Fruit fly (Drosophila melanogaster) whole organism, embryonic: ENCODE measurements around the gene HemK1.
A peak's percentile ranks its signal among the peaks of the same experiment; 100 is the strongest.

Experiments
- BtbVII ChIP-seq: fragments of 200-800 bp; sonication (Bioruptor generic); optimal IDR thresholded peaks from 3 replicates; lab custom pipeline; 2017; ENCODE audit warnings: missing biosample characterization, mild to moderate bottlenecking, missing genetic modification characterization
- CG10147 ChIP-seq: fragments of 200-800 bp; sonication (Bioruptor generic); optimal IDR thresholded peaks from 2 replicates; lab custom pipeline; 2019; ENCODE audit warnings: missing biosample characterization, mild to moderate bottlenecking, missing genetic modification characterization, moderate library complexity
- CG10366 ChIP-seq: fragments of 200-800 bp; sonication (Bioruptor generic); IDR thresholded peaks from 2 replicates; pipeline ENCODE4 v1.3.6; 2022; ENCODE audit warnings: missing biosample characterization, missing genetic modification characterization
- CG12219 ChIP-seq: fragments of 200-800 bp; sonication (Bioruptor generic); optimal IDR thresholded peaks from 3 replicates; lab custom pipeline; 2018; ENCODE audit warnings: missing biosample characterization, mild to moderate bottlenecking, missing genetic modification characterization
- CG12391 ChIP-seq: fragments of 200-800 bp; sonication (Bioruptor generic); optimal IDR thresholded peaks from 3 replicates; lab custom pipeline; 2018; ENCODE audit warnings: missing biosample characterization, mild to moderate bottlenecking, missing genetic modification characterization, moderate library complexity
- CG14667 ChIP-seq: fragments of 200-800 bp; sonication (Bioruptor generic); IDR thresholded peaks from 2 replicates; pipeline ENCODE4 v1.3.6; 2022; ENCODE audit warnings: missing biosample characterization, missing genetic modification characterization
- CG14710 ChIP-seq: fragments of 200-800 bp; sonication (Bioruptor generic); optimal IDR thresholded peaks from 3 replicates; lab custom pipeline; 2019; ENCODE audit warnings: missing biosample characterization, mild to moderate bottlenecking, missing genetic modification characterization, moderate library complexity
- CG14965 ChIP-seq: fragments of 200-800 bp; sonication (Bioruptor generic); optimal IDR thresholded peaks from 2 replicates; lab custom pipeline; 2016; ENCODE audit warnings: missing biosample characterization, missing genetic modification characterization, borderline replicate concordance
- CG15073 ChIP-seq: fragments of 200-800 bp; sonication (Bioruptor generic); optimal IDR thresholded peaks from 2 replicates; lab custom pipeline; 2016; ENCODE audit warnings: missing biosample characterization, missing genetic modification characterization
- CG15269 ChIP-seq: fragments of 200-800 bp; sonication (Bioruptor generic); optimal IDR thresholded peaks from 2 replicates; lab custom pipeline; 2018; ENCODE audit warnings: missing biosample characterization, mild to moderate bottlenecking, missing genetic modification characterization, moderate library complexity
- CG15601 ChIP-seq: fragments of 200-800 bp; sonication (Bioruptor generic); optimal IDR thresholded peaks from 3 replicates; lab custom pipeline; 2019; ENCODE audit warnings: missing biosample characterization, mild to moderate bottlenecking, missing genetic modification characterization, moderate library complexity
- CG1602 ChIP-seq: fragments of 200-800 bp; sonication (Bioruptor generic); optimal IDR thresholded peaks from 3 replicates; lab custom pipeline; 2016; ENCODE audit warnings: missing biosample characterization, missing genetic modification characterization
- CG17912 ChIP-seq: fragments of 200-800 bp; sonication (Bioruptor generic); optimal IDR thresholded peaks from 2 replicates; lab custom pipeline; 2018; ENCODE audit warnings: missing biosample characterization, mild to moderate bottlenecking, missing genetic modification characterization
- CG18011 ChIP-seq: fragments of 200-800 bp; sonication (Bioruptor generic); optimal IDR thresholded peaks from 2 replicates; lab custom pipeline; 2017; ENCODE audit warnings: missing biosample characterization, missing genetic modification characterization, mild to moderate bottlenecking, moderate library complexity, missing genotype
- CG33213 ChIP-seq: fragments of 200-800 bp; sonication (Bioruptor generic); optimal IDR thresholded peaks from 3 replicates; lab custom pipeline; 2016; ENCODE audit warnings: missing biosample characterization, missing genetic modification characterization
- CG3407 ChIP-seq: fragments of 200-800 bp; sonication (Bioruptor generic); optimal IDR thresholded peaks from 2 replicates; lab custom pipeline; 2018; ENCODE audit warnings: missing biosample characterization, mild to moderate bottlenecking, missing genetic modification characterization
- CG6254 ChIP-seq: fragments of 200-800 bp; sonication (Bioruptor generic); optimal IDR thresholded peaks from 3 replicates; lab custom pipeline; 2017; ENCODE audit warnings: mild to moderate bottlenecking, missing biosample characterization, missing genetic modification reagents, missing genetic modification characterization
- CG7271 ChIP-seq: fragments of 200-800 bp; sonication (Bioruptor generic); optimal IDR thresholded peaks from 2 replicates; lab custom pipeline; 2018; ENCODE audit warnings: missing biosample characterization, mild to moderate bottlenecking, missing genetic modification characterization, moderate library complexity
- CG7357 ChIP-seq: fragments of 200-800 bp; sonication (Bioruptor generic); IDR thresholded peaks from 3 replicates; pipeline ENCODE4 v1.3.6; 2022; ENCODE audit warnings: missing biosample characterization, missing genetic modification characterization
- CG9817 ChIP-seq: fragments of 200-800 bp; sonication (Bioruptor generic); optimal IDR thresholded peaks from 2 replicates; lab custom pipeline; 2018; ENCODE audit warnings: missing biosample characterization, mild to moderate bottlenecking, missing genetic modification characterization, moderate library complexity
- CG9876 ChIP-seq: fragments of 200-800 bp; sonication (Bioruptor generic); optimal IDR thresholded peaks from 2 replicates; lab custom pipeline; 2016; ENCODE audit warnings: missing biosample characterization, missing genetic modification characterization
- CrebB ChIP-seq: fragments of 200-800 bp; sonication (Bioruptor generic); optimal IDR thresholded peaks from 3 replicates; lab custom pipeline; 2018; ENCODE audit warnings: missing biosample characterization, mild to moderate bottlenecking, missing genetic modification characterization
- E2f1 ChIP-seq: fragments of 200-800 bp; sonication (Bioruptor generic); IDR thresholded peaks from 2 replicates; pipeline ENCODE4 v1.3.6; 2022; ENCODE audit warnings: missing biosample characterization, missing genetic modification characterization
- Eip74EF ChIP-seq, 2 experiments: fragments of 200-800 bp in 1 of 2; fragments of >200 bp in 1 of 2; sonication (Bioruptor generic) in 1 of 2; optimal IDR thresholded peaks; 2 replicates each; lab custom pipeline; 2017 to 2019; ENCODE audit warnings: missing biosample characterization in 2 of 2, missing genetic modification characterization in 2 of 2, mild to moderate bottlenecking in 1 of 2, moderate library complexity in 1 of 2
- H2.0 ChIP-seq: fragments of 200-800 bp; sonication (Bioruptor generic); IDR thresholded peaks from 2 replicates; pipeline ENCODE4 v1.3.6; 2022; ENCODE audit warnings: missing biosample characterization, missing genetic modification characterization
- HLH3B ChIP-seq: fragments of 200-800 bp; sonication (Bioruptor generic); IDR thresholded peaks from 2 replicates; pipeline ENCODE4 v1.3.6; 2022; ENCODE audit warnings: missing biosample characterization, missing genetic modification characterization
- HLH54F ChIP-seq: fragments of 200-800 bp; sonication (Bioruptor generic); optimal IDR thresholded peaks from 3 replicates; lab custom pipeline; 2016; ENCODE audit warnings: missing biosample characterization, missing genetic modification characterization
- Hand ChIP-seq: fragments of 200-800 bp; sonication (Bioruptor generic); optimal IDR thresholded peaks from 2 replicates; lab custom pipeline; 2017; ENCODE audit warnings: mild to moderate bottlenecking, missing biosample characterization, missing genetic modification reagents, missing genetic modification characterization
- Optix ChIP-seq: fragments of 200-800 bp; sonication (Bioruptor generic); IDR thresholded peaks from 3 replicates; pipeline ENCODE4 v1.3.6; 2022; ENCODE audit warnings: missing biosample characterization, missing genetic modification characterization
- Sox100B ChIP-seq: fragments of 200-800 bp; sonication (Bioruptor generic); optimal IDR thresholded peaks from 3 replicates; lab custom pipeline; 2018; ENCODE audit warnings: missing biosample characterization, mild to moderate bottlenecking, missing genetic modification characterization
- Ssrp ChIP-seq: fragments of 200-800 bp; sonication (Bioruptor generic); optimal IDR thresholded peaks from 2 replicates; lab custom pipeline; 2018; ENCODE audit warnings: missing biosample characterization, mild to moderate bottlenecking, missing genetic modification characterization, moderate library complexity
- Tbp ChIP-seq: fragments of >200 bp; optimal IDR thresholded peaks from 2 replicates; lab custom pipeline; 2018; ENCODE audit warnings: missing biosample characterization, missing genetic modification characterization
- Vsx1 ChIP-seq: fragments of 200-800 bp; sonication (Bioruptor generic); optimal IDR thresholded peaks from 2 replicates; lab custom pipeline; 2017; ENCODE audit warnings: missing biosample characterization, mild to moderate bottlenecking, missing genetic modification characterization, missing genetic modification reagents
- ap ChIP-seq: fragments of 200-800 bp; sonication (Bioruptor generic); IDR thresholded peaks from 2 replicates; pipeline ENCODE4 v1.3.6; 2022; ENCODE audit warnings: missing biosample characterization, missing genetic modification characterization
- ci ChIP-seq: fragments of 200-800 bp; sonication (Bioruptor generic); IDR thresholded peaks from 3 replicates; pipeline ENCODE4 v1.3.6; 2022; ENCODE audit warnings: missing biosample characterization, missing genetic modification characterization
- corto ChIP-seq: fragments of 200-800 bp; sonication (Bioruptor generic); optimal IDR thresholded peaks from 2 replicates; lab custom pipeline; 2016; ENCODE audit warnings: missing biosample characterization, mild to moderate bottlenecking, missing genetic modification characterization, moderate library complexity
- ind ChIP-seq: fragments of 200-800 bp; sonication (Bioruptor generic); optimal IDR thresholded peaks from 3 replicates; lab custom pipeline; 2016; ENCODE audit warnings: missing biosample characterization, missing genetic modification characterization
- knrl ChIP-seq: fragments of 200-800 bp; sonication (Bioruptor generic); IDR thresholded peaks from 3 replicates; pipeline ENCODE4 v1.3.6; 2022; ENCODE audit warnings: missing biosample characterization, missing genetic modification characterization; ENCODE audit not compliant: partially characterized antibody
- lmd ChIP-seq: fragments of 200-800 bp; sonication (Bioruptor generic); IDR thresholded peaks from 2 replicates; pipeline ENCODE4 v1.3.6; 2022; ENCODE audit warnings: missing biosample characterization, missing genetic modification characterization
- nau ChIP-seq: fragments of 200-800 bp; sonication (Bioruptor generic); optimal IDR thresholded peaks from 3 replicates; lab custom pipeline; 2017; ENCODE audit warnings: missing biosample characterization, mild to moderate bottlenecking, missing genetic modification characterization, missing genetic modification reagents
- p53 ChIP-seq: fragments of 200-800 bp; sonication (Bioruptor generic); optimal IDR thresholded peaks from 2 replicates; lab custom pipeline; 2016; ENCODE audit warnings: missing biosample characterization, missing genetic modification characterization
- pnt ChIP-seq: fragments of 200-800 bp; sonication (Bioruptor generic); optimal IDR thresholded peaks from 3 replicates; lab custom pipeline; 2016; ENCODE audit warnings: missing biosample characterization, missing genetic modification characterization
- pzg ChIP-seq: fragments of 200-800 bp; sonication (Bioruptor generic); optimal IDR thresholded peaks from 3 replicates; lab custom pipeline; 2018; ENCODE audit warnings: missing biosample characterization, mild to moderate bottlenecking, missing genetic modification characterization, moderate library complexity
- slp2 ChIP-seq: fragments of 200-800 bp; sonication (Bioruptor generic); optimal IDR thresholded peaks from 2 replicates; lab custom pipeline; 2016; ENCODE audit warnings: missing biosample characterization, missing genetic modification characterization
- so ChIP-seq: fragments of 200-800 bp; sonication (Bioruptor generic); IDR thresholded peaks from 3 replicates; pipeline ENCODE4 v1.3.6; 2022; ENCODE audit warnings: missing biosample characterization, missing genetic modification characterization
- stc ChIP-seq: fragments of 200-800 bp; sonication (Bioruptor generic); IDR thresholded peaks from 2 replicates; pipeline ENCODE4 v1.3.6; 2022; ENCODE audit warnings: missing biosample characterization, missing genetic modification characterization
- trh ChIP-seq: fragments of 200-800 bp; sonication (Bioruptor generic); optimal IDR thresholded peaks from 2 replicates; lab custom pipeline; 2016; ENCODE audit warnings: missing biosample characterization, missing genetic modification characterization
- ttk ChIP-seq: fragments of 200-800 bp; sonication (Bioruptor generic); IDR thresholded peaks from 2 replicates; pipeline ENCODE4 v2.1.2; 2022; ENCODE audit warnings: missing biosample characterization, missing genetic modification characterization
- vvl ChIP-seq: fragments of 200-800 bp; sonication (Bioruptor generic); IDR thresholded peaks from 2 replicates; pipeline ENCODE4 v1.3.6; 2022; ENCODE audit warnings: missing biosample characterization, missing genetic modification characterization
- wor ChIP-seq: fragments of 200-800 bp; sonication (Bioruptor generic); IDR thresholded peaks from 2 replicates; pipeline ENCODE4 v1.3.6; 2022; ENCODE audit warnings: missing biosample characterization, missing genetic modification characterization
- zfh1 ChIP-seq: fragments of 200-800 bp; sonication (Bioruptor generic); IDR thresholded peaks from 3 replicates; pipeline ENCODE4 v1.3.6; 2022; ENCODE audit warnings: missing biosample characterization, missing genetic modification characterization

Gene HemK1

DNA sequence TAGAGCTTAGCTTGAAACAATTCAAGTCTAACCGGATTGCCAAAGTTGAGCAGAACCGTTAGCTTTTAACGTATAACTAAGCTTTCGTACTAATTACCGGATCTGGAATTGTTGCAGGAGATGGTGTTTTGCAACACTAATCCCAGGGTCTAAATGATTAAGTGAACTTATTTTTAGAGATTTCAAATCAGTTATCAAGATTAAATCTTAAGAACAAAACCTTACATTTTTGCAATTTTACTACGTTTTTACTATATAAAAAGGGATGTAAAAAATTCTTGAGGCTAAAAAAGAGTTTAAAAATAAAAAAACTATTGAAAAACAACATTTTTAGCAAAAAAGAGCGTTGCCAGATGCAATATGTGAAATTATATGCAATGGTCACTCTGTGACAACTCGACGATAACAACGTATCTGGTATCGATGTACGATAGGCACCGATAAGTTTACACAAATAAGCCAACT lies 21.2 kb upstream of the HemK1 start, which contains the start of the genes KFase and epsilonCOP (continued):
- TF ChIP-seq CG6254 (GFP tag; lab: Kevin White, UChicago) = peak; percentile 36
- TF ChIP-seq pzg (GFP tag; lab: Kevin White, UChicago) = peak; percentile 62
- TF ChIP-seq Sox100B (GFP tag; lab: Kevin White, UChicago) = no peak
- TF ChIP-seq Vsx1 = peak; percentile 35
- no peak for TF ChIP-seq CG12219 (GFP tag; lab: Kevin White, UChicago)
- 0 out of 2 replicates have a peak, but pooled peaks have one; percentile 21 for TF ChIP-seq ap (GFP tag; lab: Robert Waterston, UW)
- TF ChIP-seq CG9817 (tag; lab: Kevin White, UChicago) = peak; percentile 46
- TF ChIP-seq HLH54F (GFP tag; lab: Kevin White, UChicago) = peak; percentile 31
- peak; percentile 70 for TF ChIP-seq CG12391 (tag; lab: Kevin White, UChicago)
- TF ChIP-seq so (GFP tag; lab: Robert Waterston, UW) = no peak
- TF ChIP-seq CG7271 (tag; lab: Kevin White, UChicago) = peak; percentile 17
- peak; percentile 6 for TF ChIP-seq CrebB (tag; lab: Kevin White, UChicago)
- peak; percentile 64 for TF ChIP-seq knrl
- TF ChIP-seq p53 (GFP tag; lab: Kevin White, UChicago) = no peak
- TF ChIP-seq wor (GFP tag; lab: Robert Waterston, UW) = no peak
- peak; percentile 67 for TF ChIP-seq vvl (GFP tag; lab: Robert Waterston, UW)
- TF ChIP-seq nau (GFP tag; lab: Kevin White, UChicago) = no peak
- TF ChIP-seq trh = no peak
- TF ChIP-seq CG10147 = peak; percentile 40
- TF ChIP-seq ind (GFP tag; lab: Kevin White, UChicago) = peak; percentile 65
- peak; percentile 40 for TF ChIP-seq CG9876
- TF ChIP-seq CG33213 (GFP tag; lab: Kevin White, UChicago) = peak; percentile 77
- TF ChIP-seq slp2 = no peak
- TF ChIP-seq CG3407 = peak; percentile 9
- no peak for TF ChIP-seq CG15073 (GFP tag; lab: Kevin White, UChicago)
- peak in 1 of 2 experiments; percentile 57 for TF ChIP-seq Eip74EF (GFP tag; optimal IDR thresholded peaks at IDR 0.05; lab: Kevin White, UChicago)
- no peak for TF ChIP-seq Optix (GFP tag; lab: Robert Waterston, UW)
- peak; percentile 61 for TF ChIP-seq CG15269 (tag; lab: Kevin White, UChicago)
- TF ChIP-seq CG18011 = peak; percentile 46
- peak; percentile 56; the same call in 2 of the 3 replicates for TF ChIP-seq ci
- TF ChIP-seq zfh1 = no peak
- TF ChIP-seq CG15601 (tag; lab: Kevin White, UChicago) = peak; percentile 49
- TF ChIP-seq stc (GFP tag; lab: Robert Waterston, UW) = no peak
- TF ChIP-seq CG14965 (GFP tag; lab: Kevin White, UChicago) = no peak
- no peak for TF ChIP-seq Tbp (GFP tag; lab: Kevin White, UChicago)
- TF ChIP-seq ttk = no peak
- no peak for TF ChIP-seq CG7357 (GFP tag; lab: Robert Waterston, UW)
- TF ChIP-seq corto (GFP tag; lab: Kevin White, UChicago) = no peak
- TF ChIP-seq pnt = no peak
- TF ChIP-seq lmd (GFP tag; lab: Robert Waterston, UW) = peak; percentile 31; the same call in 1 of the 2 replicates
- no peak for TF ChIP-seq HLH3B (GFP tag; lab: Robert Waterston, UW)
- peak; percentile 4 for TF ChIP-seq CG1602
- TF ChIP-seq CG10366 (GFP tag; lab: Robert Waterston, UW) = peak; percentile 27; the same call in 1 of the 2 replicates
- TF ChIP-seq CG14710 (tag; lab: Kevin White, UChicago) = peak; percentile 89
- TF ChIP-seq Hand = no peak
- TF ChIP-seq CG14667 (GFP tag; lab: Robert Waterston, UW) = no peak
- TF ChIP-seq CG17912 (GFP tag; lab: Kevin White, UChicago) = peak; percentile 3
- no peak for TF ChIP-seq E2f1 (GFP tag; lab: Robert Waterston, UW)
- peak; percentile 36 for TF ChIP-seq BtbVII (GFP tag; lab: Kevin White, UChicago)
- TF ChIP-seq H2.0 (GFP tag; lab: Robert Waterston, UW) = peak; percentile 26; the same call in 1 of the 2 replicates
- peak; percentile 20 for TF ChIP-seq Ssrp (tag; lab: Kevin White, UChicago)
